Worm (Caenorhabditis elegans) whole organism, L4/young adult: Measurements from ENCODE around the gene tsp-5.
"Not testable (repeated sequence)": the region's sequence is repeated elsewhere in the genome, so short reads cannot be mapped to it uniquely, and the experiment has no call there.

Experiments used
- W03F9.2 ChIP-seq: fragments of 150-350 bp; optimal IDR thresholded peaks from 2 replicates; lab custom pipeline; 2014; ENCODE audit warnings: missing biosample characterization, missing genetic modification characterization
- dao-5 ChIP-seq: sonication (generic microtip); optimal IDR thresholded peaks from 2 replicates; lab custom pipeline; 2016; ENCODE audit warnings: missing genotype, missing genetic modification characterization, moderate library complexity, missing compliant biosample characterization
- him-1 ChIP-seq: sonication (generic microtip); optimal IDR thresholded peaks from 2 replicates; lab custom pipeline; 2016; ENCODE audit warnings: missing genotype, missing genetic modification reagents, missing genetic modification characterization, missing compliant biosample characterization

tsp-5 gene

ce11 chrIV:13591645-13592044 is at the start of gene tsp-5:
tsp-5 (minus strand) TSS chrIV:13591745.
- TF ChIP-seq W03F9.2 (tag; lab: Kevin White, UChicago): no peak
- TF ChIP-seq him-1 (tag; lab: Kevin White, UChicago): no peak
- TF ChIP-seq dao-5 (tag; lab: Kevin White, UChicago): no peak

- TF ChIP-seq dao-5 (tag; lab: Kevin White, UChicago) (no peak), him-1 (tag; lab: Kevin White, UChicago) (no peak), W03F9.2 (tag; lab: Kevin White, UChicago) (no peak)
These were observed 47.5 kb upstream of the tsp-5 start, which contains the start of gene ugt-22 for ce11 chrIV:13639027-13639426. ugt-22 (plus strand) TSS chrIV:13639260.

- TF ChIP-seq dao-5 (tag; lab: Kevin White, UChicago): no peak
- no peak for TF ChIP-seq W03F9.2 (tag; lab: Kevin White, UChicago)
- TF ChIP-seq him-1 (tag; lab: Kevin White, UChicago): no peak
These were observed 45.4 kb upstream of the tsp-5 start, which contains the start of gene C08F11.7 for ce11 chrIV:13636975-13637374. C08F11.7 (plus strand) TSS chrIV:13637275.

ce11 chrIV:13633165-13633564 is 41.6 kb upstream of the tsp-5 start, which contains the start of gene fbxa-98:
fbxa-98 (plus strand) TSS chrIV:13633407.
- TF ChIP-seq dao-5 (tag; lab: Kevin White, UChicago): no peak
- TF ChIP-seq W03F9.2 (tag; lab: Kevin White, UChicago): no peak
- no peak for TF ChIP-seq him-1 (tag; lab: Kevin White, UChicago)

- no peak for TF ChIP-seq him-1 (tag; lab: Kevin White, UChicago)
These were observed 41.1 kb upstream of the tsp-5 start for ce11 chrIV:13632613-13633012.

- no peak for TF ChIP-seq him-1 (tag; lab: Kevin White, UChicago)
- no peak for TF ChIP-seq W03F9.2 (tag; lab: Kevin White, UChicago)
- no peak for TF ChIP-seq dao-5 (tag; lab: Kevin White, UChicago)
These were observed 34.9 kb upstream of the tsp-5 start, which contains the start of gene sru-21 for ce11 chrIV:13626469-13626868. sru-21 (plus strand) TSS chrIV:13626769.

ce11 chrIV:13623533-13623932 is 32.0 kb upstream of the tsp-5 start, which contains the start of gene C08F11.1:
C08F11.1 (plus strand) TSS chrIV:13623833.
- TF ChIP-seq W03F9.2 (tag; lab: Kevin White, UChicago) (no peak), dao-5 (tag; lab: Kevin White, UChicago) (no peak), him-1 (tag; lab: Kevin White, UChicago) (no peak)

ce11 chrIV:13619203-13619602 is 27.7 kb upstream of the tsp-5 start, which contains the start of gene C08F11.3:
C08F11.3 (plus strand) TSS chrIV:13619503.
- no peak for TF ChIP-seq dao-5 (tag; lab: Kevin White, UChicago)
- no peak for TF ChIP-seq him-1 (tag; lab: Kevin White, UChicago)
- no peak for TF ChIP-seq W03F9.2 (tag; lab: Kevin White, UChicago)

- no peak for TF ChIP-seq W03F9.2 (tag; lab: Kevin White, UChicago)
- TF ChIP-seq dao-5 (tag; lab: Kevin White, UChicago): no peak
- no peak for TF ChIP-seq him-1 (tag; lab: Kevin White, UChicago)
These were observed 18.2 kb upstream of the tsp-5 start, which contains the start of gene C08F11.13 for ce11 chrIV:13609755-13610154. C08F11.13 (minus strand) TSS chrIV:13609892.

- TF ChIP-seq dao-5 (tag; lab: Kevin White, UChicago) (no peak), W03F9.2 (tag; lab: Kevin White, UChicago) (no peak), him-1 (tag; lab: Kevin White, UChicago) (no peak)
These were observed 10.6 kb upstream of the tsp-5 start, which contains the start of gene Y45F10B.59 for ce11 chrIV:13601973-13602669. Y45F10B.59 (plus strand) TSS chrIV:13602619.

ce11 chrIV:13601428-13601827 is 9.9 kb upstream of the tsp-5 start:
- TF ChIP-seq W03F9.2 (tag; lab: Kevin White, UChicago) (no peak), him-1 (tag; lab: Kevin White, UChicago) (no peak), dao-5 (tag; lab: Kevin White, UChicago) (no peak)

- TF ChIP-seq W03F9.2 (tag; lab: Kevin White, UChicago): no peak
- no peak for TF ChIP-seq dao-5 (tag; lab: Kevin White, UChicago)
- no peak for TF ChIP-seq him-1 (tag; lab: Kevin White, UChicago)
These were observed 9.1 kb upstream of the tsp-5 start for ce11 chrIV:13600643-13601042.

- TF ChIP-seq W03F9.2, him-1, dao-5 (tag; lab: Kevin White, UChicago): not testable (repeated sequence)
These were observed 6.3 kb upstream of the tsp-5 start, which contains the start of gene Y45F10B.9 for ce11 chrIV:13597813-13598212. Y45F10B.9 (minus strand) TSS chrIV:13597913.
